Fruit fly (Drosophila melanogaster): ENCODE measurements around the gene CG33483.

DNA sequence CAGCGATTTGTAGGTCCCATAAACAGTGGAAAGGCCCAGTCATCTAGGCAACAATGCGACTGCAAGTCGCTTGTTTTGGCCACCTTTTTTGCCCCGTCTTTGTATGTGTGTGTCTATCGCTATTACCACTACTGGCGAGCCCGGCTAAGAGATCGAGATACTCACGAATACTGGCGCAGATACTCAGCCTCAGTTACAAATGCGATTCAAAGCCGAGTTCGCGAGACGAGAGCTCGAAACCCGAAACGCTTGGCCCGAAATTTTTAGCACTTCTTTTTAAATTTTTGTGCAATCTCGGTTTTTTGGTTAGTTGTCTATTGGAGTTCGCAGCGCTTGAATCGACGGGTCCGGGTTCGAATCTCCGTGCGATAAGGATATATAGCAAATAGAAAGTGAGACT is 8.2 kb downstream of the CG33483 start, which contains the start of gene Cyp4c3:
- no peak for TF ChIP-seq insv (optimal IDR thresholded peaks at IDR 0.05)
- TF ChIP-seq Myc (optimal IDR thresholded peaks at IDR 0.05), result no peak
- TF ChIP-seq h (optimal IDR thresholded peaks at IDR 0.05), result no peak
